Worm (Caenorhabditis elegans) whole organism, L4/young adult: ENCODE measurements around the gene his-39.
"Not testable (repeated sequence)": the region's sequence is repeated elsewhere in the genome, so short reads cannot be mapped to it uniquely, and the experiment has no call there.

ENCODE experiments used
- W03F9.2 ChIP-seq: fragments of 150-350 bp; optimal IDR thresholded peaks from 2 replicates; lab custom pipeline; 2014; ENCODE audit warnings: missing biosample characterization, missing genetic modification characterization
- dao-5 ChIP-seq: sonication (generic microtip); optimal IDR thresholded peaks from 2 replicates; lab custom pipeline; 2016; ENCODE audit warnings: missing genotype, missing genetic modification characterization, moderate library complexity, missing compliant biosample characterization
- him-1 ChIP-seq: sonication (generic microtip); optimal IDR thresholded peaks from 2 replicates; lab custom pipeline; 2016; ENCODE audit warnings: missing genotype, missing genetic modification reagents, missing genetic modification characterization, missing compliant biosample characterization

Gene his-39

ce11 chrV:8525774-8526173, 10.5 kb upstream of the his-39 start, which contains the start of gene otpl-6:
otpl-6 (plus strand) TSS chrV:8526074.
- TF ChIP-seq him-1 (tag; lab: Kevin White, UChicago): no peak
- no peak for TF ChIP-seq W03F9.2
- no peak for TF ChIP-seq dao-5 (tag; lab: Kevin White, UChicago)

DNA sequence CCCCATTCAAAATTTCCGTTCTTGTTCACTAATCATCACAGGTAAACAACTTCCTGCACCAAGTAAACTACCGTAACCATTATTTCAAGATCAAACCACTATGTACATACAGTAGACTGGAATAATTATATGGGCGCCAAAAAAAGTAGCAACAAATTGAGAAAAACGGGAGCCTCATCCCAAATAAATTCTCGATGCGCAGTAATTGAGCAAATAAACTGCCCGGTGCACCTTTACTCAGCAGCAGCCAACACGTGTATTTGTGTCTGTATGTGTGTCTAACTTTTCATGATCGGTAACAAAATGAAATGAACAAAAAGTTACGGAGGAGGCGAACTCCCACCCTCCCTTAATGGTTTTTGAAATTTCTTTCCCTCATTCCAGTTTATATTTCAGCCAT, 7.1 kb upstream of the his-39 start, which contains the start of gene otpl-5:
TSS of gene otpl-5 (plus strand) at position 301 of the 400 bp plus-strand sequence.
- TF ChIP-seq him-1 (tag; lab: Kevin White, UChicago) (no peak), dao-5 (tag; lab: Kevin White, UChicago) (no peak), W03F9.2 (no peak)

- TF ChIP-seq dao-5 (tag; lab: Kevin White, UChicago); W03F9.2; him-1 (tag; lab: Kevin White, UChicago): not testable (repeated sequence)
Observed at ce11 chrV:8533067-8533466, 3.2 kb upstream of the his-39 start, which contains the start of the genes his-8 and his-7. his-8 (minus strand) TSS chrV:8533086. his-7 (plus strand) TSS chrV:8533379.

DNA sequence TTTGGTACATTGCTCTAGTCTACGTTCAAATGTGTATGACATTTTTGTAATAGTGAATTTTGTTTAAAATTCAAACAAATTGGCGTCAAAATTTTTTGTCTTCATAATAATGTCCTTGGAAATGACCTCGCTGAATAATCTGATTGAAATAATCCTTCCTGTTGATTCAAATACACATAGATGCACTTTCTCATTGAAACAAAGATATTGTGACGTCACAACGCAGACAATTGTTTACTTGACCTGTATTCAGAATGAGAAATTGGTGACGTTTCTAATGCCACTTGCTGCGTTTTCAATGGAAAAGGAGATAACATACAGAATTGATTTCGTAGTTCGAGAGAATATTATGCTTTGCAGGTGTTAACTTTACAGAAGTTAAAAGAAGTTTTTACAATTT, 2.4 kb upstream of the his-39 start:
- TF ChIP-seq dao-5 (tag; lab: Kevin White, UChicago) (no peak), W03F9.2 (no peak), him-1 (tag; lab: Kevin White, UChicago) (no peak)

- TF ChIP-seq W03F9.2; him-1 (tag; lab: Kevin White, UChicago); dao-5 (tag; lab: Kevin White, UChicago): not testable (repeated sequence)
Observed at ce11 chrV:8534534-8535283, 1.6 kb upstream of the his-39 start, which contains the start of the genes his-6 and his-5. his-6 (minus strand) TSS chrV:8534977. his-5 (plus strand) TSS chrV:8535214.

DNA sequence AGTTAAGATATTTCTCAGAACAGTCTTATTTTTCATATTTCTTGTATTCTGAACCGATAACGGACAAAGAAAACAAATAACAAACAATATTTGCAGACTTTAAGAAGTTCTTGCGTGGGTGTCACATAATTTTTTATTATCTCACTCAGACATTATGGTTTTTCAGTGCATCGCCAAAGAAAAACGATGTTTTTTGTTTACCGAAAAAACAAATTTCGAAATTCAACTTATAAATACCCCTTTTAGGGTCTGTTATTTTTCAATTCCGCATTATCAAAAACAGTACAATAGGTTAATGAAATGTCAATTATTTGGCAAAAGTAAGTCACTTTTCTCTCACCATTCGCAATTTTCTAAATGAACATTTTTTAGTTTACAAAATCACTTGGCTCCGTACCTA, 718 bp downstream of the his-39 start, which contains the start of gene otpl-4:
TSS of gene otpl-4 (plus strand) at position 301 of the 400 bp plus-strand sequence.
- TF ChIP-seq dao-5 (tag; lab: Kevin White, UChicago): no peak
- no peak for TF ChIP-seq him-1 (tag; lab: Kevin White, UChicago)
- TF ChIP-seq W03F9.2: no peak

DNA sequence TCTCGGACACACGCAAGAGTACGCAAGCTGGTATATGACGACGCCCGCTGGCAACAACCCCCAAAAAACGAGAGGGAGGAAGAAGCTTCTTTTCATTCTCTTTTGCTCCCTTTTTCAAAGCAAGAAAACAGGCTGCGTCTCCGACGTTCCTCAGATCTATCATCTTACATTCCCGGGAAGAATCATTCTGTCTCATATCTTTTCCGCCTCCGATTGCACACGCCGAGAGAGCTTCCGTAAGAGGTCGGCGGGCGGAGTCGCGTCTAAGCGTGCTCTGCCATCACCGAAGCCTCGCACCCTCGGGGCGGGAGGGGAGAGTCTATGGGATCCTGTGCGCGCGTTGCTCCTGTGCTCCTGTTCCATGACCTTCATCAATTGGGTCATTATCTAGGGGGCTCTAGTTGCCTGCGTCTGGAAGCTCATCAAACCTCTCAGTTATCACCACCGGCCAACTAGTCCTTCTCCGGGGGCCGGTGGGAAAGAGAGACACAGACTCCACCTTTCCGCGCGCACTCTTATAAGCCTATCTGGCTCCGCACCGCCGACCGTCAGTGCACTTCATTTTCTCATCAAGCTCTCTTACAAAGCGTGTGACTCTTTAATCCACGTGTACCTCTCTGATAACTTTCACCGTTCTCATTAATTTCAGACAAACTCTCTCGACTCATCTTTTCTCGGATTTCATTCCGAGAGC, 9.4 kb downstream of the his-39 start, which contains the start of the genes slc-17.8 and asns-1:
TSS of gene slc-17.8 (minus strand) at position 51 of the 694 bp plus-strand sequence.
TSS of gene asns-1 (plus strand) at position 644 of the 694 bp plus-strand sequence.
- no peak for TF ChIP-seq dao-5 (tag; lab: Kevin White, UChicago)
- TF ChIP-seq W03F9.2: no peak
- no peak for TF ChIP-seq him-1 (tag; lab: Kevin White, UChicago)

DNA sequence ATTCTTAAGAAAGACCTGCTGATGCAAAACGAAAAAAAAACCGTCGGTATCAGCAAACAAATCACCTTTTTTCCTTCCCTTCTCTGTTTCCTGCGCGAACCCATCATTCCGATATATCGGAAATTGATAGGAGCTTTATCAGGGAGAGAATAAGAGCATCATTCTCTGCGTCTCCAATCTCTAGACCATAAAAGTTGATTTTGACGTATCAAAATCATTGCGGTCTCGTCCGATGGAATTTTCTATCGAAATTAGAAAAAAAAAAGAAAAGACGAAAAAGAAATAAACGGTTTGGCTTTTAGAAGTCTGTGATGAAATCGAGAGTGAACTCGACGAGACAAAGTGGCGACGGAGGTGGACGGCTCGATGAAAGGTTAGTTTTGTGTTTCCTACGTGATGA, 12.7 kb downstream of the his-39 start, which contains the start of gene stdh-4:
TSS of gene stdh-4 (plus strand) at position 301 of the 400 bp plus-strand sequence.
- TF ChIP-seq W03F9.2 (no peak), him-1 (tag; lab: Kevin White, UChicago) (no peak), dao-5 (tag; lab: Kevin White, UChicago) (no peak)

ce11 chrV:8552460-8552859, 16.1 kb downstream of the his-39 start, which contains the start of gene acr-15:
acr-15 (plus strand) TSS chrV:8552695.
- TF ChIP-seq him-1 (tag; lab: Kevin White, UChicago): no peak

ce11 chrV:8555955-8556354, 19.6 kb downstream of the his-39 start:
- TF ChIP-seq him-1 (tag; lab: Kevin White, UChicago) (no peak), W03F9.2 (no peak), dao-5 (tag; lab: Kevin White, UChicago) (no peak)

- TF ChIP-seq him-1 (tag; lab: Kevin White, UChicago) (no peak), dao-5 (tag; lab: Kevin White, UChicago) (no peak), W03F9.2 (no peak)
Observed at ce11 chrV:8560916-8561315, 24.6 kb downstream of the his-39 start, which contains the start of gene acr-16. acr-16 (plus strand) TSS chrV:8561216.

ce11 chrV:8565075-8565474, 28.8 kb downstream of the his-39 start, which contains the start of gene F25G6.8:
F25G6.8 (minus strand) TSS chrV:8565175.
- TF ChIP-seq dao-5 (tag; lab: Kevin White, UChicago) (no peak), W03F9.2 (no peak), him-1 (tag; lab: Kevin White, UChicago) (no peak)

DNA sequence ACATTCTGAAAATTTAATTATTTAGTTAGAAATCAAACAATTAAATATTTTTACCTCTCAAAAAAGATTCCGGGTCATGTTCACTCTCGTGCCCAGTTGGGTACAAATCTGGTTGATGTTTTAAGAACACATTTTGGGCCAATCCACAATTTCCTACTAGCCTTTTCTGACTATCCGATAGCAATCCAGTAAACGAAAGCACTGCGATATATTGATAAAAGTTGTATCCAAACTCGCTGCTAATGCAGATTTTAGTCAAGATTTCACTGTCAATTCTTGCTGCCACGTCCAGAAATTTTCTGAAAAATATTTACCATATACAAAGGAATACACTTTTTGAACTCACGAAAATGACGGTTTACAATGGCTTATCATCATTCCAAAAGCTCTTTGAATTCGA, 32.9 kb downstream of the his-39 start:
- TF ChIP-seq him-1 (tag; lab: Kevin White, UChicago): no peak
- no peak for TF ChIP-seq W03F9.2
- TF ChIP-seq dao-5 (tag; lab: Kevin White, UChicago): no peak
